Worm (Caenorhabditis elegans) whole organism, L2 larva: Measurements from ENCODE around the gene F45D11.11.

Source experiments
- ZK546.5 ChIP-seq: sonication (generic microtip); optimal IDR thresholded peaks from 2 replicates; lab custom pipeline; 2017; ENCODE audit warnings: missing biosample characterization, missing genetic modification characterization
- alr-1 ChIP-seq: fragments of 150-350 bp; optimal IDR thresholded peaks from 2 replicates; lab custom pipeline; 2014; ENCODE audit warnings: missing biosample characterization, missing genetic modification characterization
- ama-1 ChIP-seq: fragments of 150-350 bp; optimal IDR thresholded peaks from 2 replicates; lab custom pipeline; 2018; ENCODE audit warnings: inconsistent platforms
- ceh-16 ChIP-seq: fragments of 150-350 bp; optimal IDR thresholded peaks from 2 replicates; lab custom pipeline; 2014; ENCODE audit warnings: missing biosample characterization, missing genetic modification characterization
- ceh-82 ChIP-seq: fragments of 150-350 bp; optimal IDR thresholded peaks from 2 replicates; lab custom pipeline; 2014; ENCODE audit warnings: missing biosample characterization, missing genetic modification characterization
- egl-27 ChIP-seq: sonication (generic microtip); optimal IDR thresholded peaks from 3 replicates; lab custom pipeline; 2017; ENCODE audit warnings: missing biosample characterization, missing genetic modification reagents, missing genetic modification characterization
- elt-3 ChIP-seq: sonication (generic microtip); optimal IDR thresholded peaks from 2 replicates; lab custom pipeline; 2017; ENCODE audit warnings: missing biosample characterization, missing genetic modification characterization
- lsy-2 ChIP-seq, 2 experiments: fragments of 150-350 bp in 1 of 2; sonication (generic microtip) in 1 of 2; optimal IDR thresholded peaks; 2 replicates each; lab custom pipeline; 2014 to 2017; ENCODE audit warnings: missing biosample characterization in 2 of 2, missing genetic modification characterization in 2 of 2
- mdl-1 ChIP-seq, 2 experiments: fragments of 150-350 bp in 1 of 2; sonication (generic microtip) in 1 of 2; optimal IDR thresholded peaks; 2 replicates each; lab custom pipeline; 2017; ENCODE audit warnings: missing biosample characterization in 2 of 2, missing genetic modification characterization in 2 of 2
- nhr-77 ChIP-seq: fragments of 150-350 bp; optimal IDR thresholded peaks from 2 replicates; lab custom pipeline; 2014; ENCODE audit warnings: missing biosample characterization, missing genetic modification characterization
- snpc-4 ChIP-seq: fragments of 150-350 bp; optimal IDR thresholded peaks from 2 replicates; lab custom pipeline; 2014; ENCODE audit warnings: missing biosample characterization, missing genetic modification characterization
- unc-62 ChIP-seq: fragments of 150-350 bp; optimal IDR thresholded peaks from 2 replicates; lab custom pipeline; 2014; ENCODE audit warnings: missing biosample characterization, missing genetic modification reagents, missing genetic modification characterization
- ztf-11 ChIP-seq: sonication (generic microtip); optimal IDR thresholded peaks from 2 replicates; lab custom pipeline; 2017; ENCODE audit warnings: missing biosample characterization, missing genetic modification characterization
- ztf-4 ChIP-seq: fragments of 150-350 bp; optimal IDR thresholded peaks from 2 replicates; lab custom pipeline; 2014; ENCODE audit warnings: missing biosample characterization, missing genetic modification characterization

DNA sequence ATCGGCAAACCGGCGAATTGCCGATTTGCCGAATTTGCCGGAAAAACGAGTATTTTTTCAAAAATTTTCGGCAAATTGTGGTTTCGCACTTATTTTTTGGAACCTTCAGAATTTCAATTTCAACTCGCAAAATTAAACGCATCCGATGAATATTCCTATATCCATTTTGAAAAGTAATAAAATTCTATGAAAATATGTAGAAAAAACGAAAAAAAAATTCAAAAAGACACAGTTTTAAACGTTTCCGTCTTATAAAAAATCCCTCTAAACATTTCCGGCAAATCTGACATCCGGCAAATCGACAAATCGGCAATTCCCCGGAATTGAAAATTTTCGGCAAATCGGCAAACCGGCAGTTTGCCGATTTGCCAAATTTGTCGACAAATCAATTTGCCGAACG lies 49.7 kb upstream of the F45D11.11 start, which contains the start of gene str-148:
- TF ChIP-seq elt-3 (tag; lab: Kevin White, UChicago) (no peak), lsy-2 (tag; optimal IDR thresholded peaks at IDR 0.05; lab: Kevin White, UChicago) (no peak), egl-27 (tag; lab: Kevin White, UChicago) (no peak), ztf-11 (tag; lab: Kevin White, UChicago) (no peak), ztf-4 (no peak), ceh-82 (tag; lab: Kevin White, UChicago) (no peak), ZK546.5 (tag; lab: Kevin White, UChicago) (no peak), snpc-4 (no peak), ceh-16 (no peak), unc-62 (GFP tag; lab: Kevin White, UChicago) (no peak), alr-1 (tag; lab: Kevin White, UChicago) (no peak), mdl-1 (tag; optimal IDR thresholded peaks at IDR 0.05; lab: Kevin White, UChicago) (no peak), ama-1 (no peak), nhr-77 (tag; lab: Kevin White, UChicago) (no peak)
